Fruit fly (Drosophila melanogaster) whole organism, embryonic: ENCODE measurements around the gene CG4404.

Experiments used
- Asciz ChIP-seq: fragments of 200-800 bp; sonication (Bioruptor generic); optimal IDR thresholded peaks from 2 replicates; lab custom pipeline; 2017; ENCODE audit warnings: missing biosample characterization, mild to moderate bottlenecking, missing genetic modification characterization, missing genetic modification reagents
- Bdp1 ChIP-seq: fragments of 200-800 bp; sonication (Bioruptor generic); optimal IDR thresholded peaks from 3 replicates; lab custom pipeline; 2016; ENCODE audit warnings: missing biosample characterization, missing genetic modification characterization
- Blimp-1 ChIP-seq: fragments of 200-800 bp; sonication (Bioruptor generic); optimal IDR thresholded peaks from 3 replicates; lab custom pipeline; 2018; ENCODE audit warnings: missing biosample characterization, missing genetic modification characterization, mild to moderate bottlenecking, moderate library complexity, missing genetic modification reagents
- BtbVII ChIP-seq: fragments of 200-800 bp; sonication (Bioruptor generic); optimal IDR thresholded peaks from 3 replicates; lab custom pipeline; 2017; ENCODE audit warnings: missing biosample characterization, mild to moderate bottlenecking, missing genetic modification characterization
- CG10654 ChIP-seq: fragments of 200-800 bp; sonication (Bioruptor generic); optimal IDR thresholded peaks from 2 replicates; lab custom pipeline; 2016; ENCODE audit warnings: missing biosample characterization, missing genetic modification characterization
- CG11085 ChIP-seq: fragments of 200-800 bp; sonication (Bioruptor generic); IDR thresholded peaks from 2 replicates; pipeline ENCODE4 v1.3.6; 2022; ENCODE audit warnings: missing biosample characterization, missing genetic modification characterization
- CG12104 ChIP-seq: fragments of 200-800 bp; sonication (Bioruptor generic); optimal IDR thresholded peaks from 3 replicates; lab custom pipeline; 2016; ENCODE audit warnings: missing biosample characterization, missing genetic modification characterization
- CG12769 ChIP-seq: fragments of 200-800 bp; sonication (Bioruptor generic); optimal IDR thresholded peaks from 2 replicates; lab custom pipeline; 2019; ENCODE audit warnings: missing biosample characterization, mild to moderate bottlenecking, missing genetic modification characterization, moderate library complexity
- CG12942 ChIP-seq: fragments of 200-800 bp; sonication (Bioruptor generic); optimal IDR thresholded peaks from 3 replicates; lab custom pipeline; 2016; ENCODE audit warnings: missing biosample characterization, missing genetic modification characterization
- CG13296 ChIP-seq: fragments of 200-800 bp; sonication (Bioruptor generic); optimal IDR thresholded peaks from 3 replicates; lab custom pipeline; 2018; ENCODE audit warnings: missing biosample characterization, mild to moderate bottlenecking, missing genetic modification characterization
- CG13624 ChIP-seq: fragments of 200-800 bp; sonication (Bioruptor generic); optimal IDR thresholded peaks from 2 replicates; lab custom pipeline; 2016; ENCODE audit warnings: missing biosample characterization, missing genetic modification characterization
- CG14050 ChIP-seq: fragments of 200-800 bp; sonication (Bioruptor generic); IDR thresholded peaks from 3 replicates; pipeline ENCODE4 v1.3.6; 2022; ENCODE audit warnings: missing biosample characterization, missing genetic modification characterization
- CG33213 ChIP-seq: fragments of 200-800 bp; sonication (Bioruptor generic); optimal IDR thresholded peaks from 3 replicates; lab custom pipeline; 2016; ENCODE audit warnings: missing biosample characterization, missing genetic modification characterization
- CG3847 ChIP-seq: fragments of 200-800 bp; sonication (Bioruptor generic); IDR thresholded peaks from 2 replicates; pipeline ENCODE4 v1.3.6; 2022; ENCODE audit warnings: missing biosample characterization, missing genetic modification characterization
- CG4404 ChIP-seq: fragments of 200-800 bp; sonication (Bioruptor generic); IDR thresholded peaks from 2 replicates; pipeline ENCODE4 v1.3.6; 2022; ENCODE audit warnings: missing biosample characterization, missing genetic modification characterization
- CG4854 ChIP-seq: fragments of 200-800 bp; sonication (Bioruptor generic); optimal IDR thresholded peaks from 2 replicates; lab custom pipeline; 2016; ENCODE audit warnings: missing biosample characterization, missing genetic modification characterization, inconsistent platforms
- CG6654 ChIP-seq: fragments of 200-800 bp; sonication (Bioruptor generic); optimal IDR thresholded peaks from 2 replicates; lab custom pipeline; 2017; ENCODE audit warnings: missing biosample characterization, mild to moderate bottlenecking, missing genetic modification characterization
- CG6765 ChIP-seq: fragments of 200-800 bp; sonication (Bioruptor generic); optimal IDR thresholded peaks from 3 replicates; lab custom pipeline; 2017; ENCODE audit warnings: missing biosample characterization, mild to moderate bottlenecking, missing genetic modification characterization
- Dek ChIP-seq: fragments of 200-800 bp; sonication (Bioruptor generic); optimal IDR thresholded peaks from 3 replicates; lab custom pipeline; 2019; ENCODE audit warnings: missing biosample characterization, mild to moderate bottlenecking, missing genetic modification characterization, moderate library complexity
- Fer3 ChIP-seq: fragments of 200-800 bp; sonication (Bioruptor generic); optimal IDR thresholded peaks from 2 replicates; lab custom pipeline; 2018; ENCODE audit warnings: missing biosample characterization, mild to moderate bottlenecking, missing genetic modification characterization, moderate library complexity
- HLH54F ChIP-seq: fragments of 200-800 bp; sonication (Bioruptor generic); optimal IDR thresholded peaks from 3 replicates; lab custom pipeline; 2016; ENCODE audit warnings: missing biosample characterization, missing genetic modification characterization
- Hey ChIP-seq: fragments of 200-800 bp; sonication (Bioruptor generic); optimal IDR thresholded peaks from 3 replicates; lab custom pipeline; 2018; ENCODE audit warnings: missing biosample characterization, mild to moderate bottlenecking, missing genetic modification characterization
- Mad ChIP-seq: fragments of 200-800 bp; sonication (Bioruptor generic); optimal IDR thresholded peaks from 2 replicates; lab custom pipeline; 2016; ENCODE audit warnings: missing biosample characterization, missing genetic modification characterization
- Mrtf ChIP-seq: fragments of 200-800 bp; sonication (Bioruptor generic); IDR thresholded peaks from 3 replicates; pipeline ENCODE4 v1.3.6; 2022; ENCODE audit warnings: missing biosample characterization, missing genetic modification characterization
- TFAM ChIP-seq: fragments of 200-800 bp; sonication (Bioruptor generic); optimal IDR thresholded peaks from 2 replicates; lab custom pipeline; 2017; ENCODE audit warnings: missing biosample characterization, missing genetic modification characterization, inconsistent platforms
- ase ChIP-seq: fragments of 200-800 bp; sonication (Bioruptor generic); IDR thresholded peaks from 3 replicates; pipeline ENCODE4 v1.3.6; 2022; ENCODE audit warnings: missing biosample characterization, missing genetic modification characterization
- bowl ChIP-seq: fragments of 200-800 bp; sonication (Bioruptor generic); IDR thresholded peaks from 2 replicates; pipeline ENCODE4 v1.3.6; 2022; ENCODE audit warnings: missing biosample characterization, missing genetic modification characterization
- ci ChIP-seq: fragments of 200-800 bp; sonication (Bioruptor generic); IDR thresholded peaks from 3 replicates; pipeline ENCODE4 v1.3.6; 2022; ENCODE audit warnings: missing biosample characterization, missing genetic modification characterization
- corto ChIP-seq: fragments of 200-800 bp; sonication (Bioruptor generic); optimal IDR thresholded peaks from 2 replicates; lab custom pipeline; 2016; ENCODE audit warnings: missing biosample characterization, mild to moderate bottlenecking, missing genetic modification characterization, moderate library complexity
- dmrt11E ChIP-seq: fragments of 200-800 bp; sonication (Bioruptor generic); optimal IDR thresholded peaks from 3 replicates; lab custom pipeline; 2018; ENCODE audit warnings: missing biosample characterization, mild to moderate bottlenecking, missing genetic modification characterization, moderate library complexity
- en ChIP-seq: fragments of 200-800 bp; sonication (Bioruptor generic); optimal IDR thresholded peaks from 2 replicates; lab custom pipeline; 2016; ENCODE audit warnings: missing biosample characterization, missing genetic modification characterization
- ftz-f1 ChIP-seq: fragments of 200-800 bp; sonication (Bioruptor generic); optimal IDR thresholded peaks from 2 replicates; lab custom pipeline; 2016; ENCODE audit warnings: missing biosample characterization, missing genetic modification characterization
- gcm ChIP-seq: fragments of 200-800 bp; sonication (Bioruptor generic); optimal IDR thresholded peaks from 2 replicates; lab custom pipeline; 2019; ENCODE audit warnings: missing biosample characterization, mild to moderate bottlenecking, missing genetic modification characterization, moderate library complexity
- gsb ChIP-seq: fragments of 200-800 bp; sonication (Bioruptor generic); IDR thresholded peaks from 2 replicates; pipeline ENCODE4 v1.3.6; 2022; ENCODE audit warnings: missing biosample characterization, missing genetic modification characterization
- hbn ChIP-seq: fragments of 200-800 bp; sonication (Bioruptor generic); IDR thresholded peaks from 2 replicates; pipeline ENCODE4 v1.3.6; 2022; ENCODE audit warnings: missing biosample characterization, missing genetic modification characterization; ENCODE audit not compliant: partially characterized antibody
- ind ChIP-seq: fragments of 200-800 bp; sonication (Bioruptor generic); optimal IDR thresholded peaks from 3 replicates; lab custom pipeline; 2016; ENCODE audit warnings: missing biosample characterization, missing genetic modification characterization
- jigr1 ChIP-seq: fragments of 200-800 bp; sonication (Bioruptor generic); IDR thresholded peaks from 3 replicates; pipeline ENCODE4 v1.3.6; 2022; ENCODE audit warnings: missing biosample characterization, missing genetic modification characterization
- lbe ChIP-seq: fragments of 200-800 bp; sonication (Bioruptor generic); optimal IDR thresholded peaks from 2 replicates; lab custom pipeline; 2016; ENCODE audit warnings: missing biosample characterization, mild to moderate bottlenecking, missing genetic modification characterization
- onecut ChIP-seq: fragments of 200-800 bp; sonication (Bioruptor generic); IDR thresholded peaks from 2 replicates; pipeline ENCODE4 v1.3.6; 2022; ENCODE audit warnings: missing biosample characterization, missing genetic modification characterization
- pho ChIP-seq: fragments of 200-800 bp; sonication (Bioruptor generic); optimal IDR thresholded peaks from 2 replicates; lab custom pipeline; 2016; ENCODE audit warnings: missing biosample characterization, missing genetic modification characterization
- pita ChIP-seq: fragments of 200-800 bp; sonication (Bioruptor generic); optimal IDR thresholded peaks from 2 replicates; lab custom pipeline; 2017; ENCODE audit warnings: missing biosample characterization, mild to moderate bottlenecking, missing genetic modification characterization
- sc ChIP-seq, 3 experiments: fragments of >200 bp in 2 of 3; fragments of 200-800 bp in 1 of 3; sonication (Bioruptor generic) in 1 of 3; optimal IDR thresholded peaks; 2 replicates in 2 of 3; 3 replicates in 1 of 3; lab custom pipeline; 2017; ENCODE audit warnings: mild to moderate bottlenecking in 1 of 3, missing biosample characterization in 1 of 3, missing genetic modification characterization in 1 of 3, missing genetic modification reagents in 1 of 3
- scrt ChIP-seq: fragments of 200-800 bp; sonication (Bioruptor generic); optimal IDR thresholded peaks from 2 replicates; lab custom pipeline; 2018; ENCODE audit warnings: missing biosample characterization, mild to moderate bottlenecking, missing genetic modification characterization, moderate library complexity
- seq ChIP-seq: fragments of 200-800 bp; sonication (Bioruptor generic); IDR thresholded peaks from 2 replicates; pipeline ENCODE4 v1.3.6; 2022; ENCODE audit warnings: missing biosample characterization, missing genetic modification characterization
- ssp ChIP-seq: fragments of 200-800 bp; sonication (Bioruptor generic); IDR thresholded peaks from 2 replicates; pipeline ENCODE4 v1.3.6; 2022; ENCODE audit warnings: missing biosample characterization, missing genetic modification characterization
- toy ChIP-seq: fragments of 200-800 bp; sonication (Bioruptor generic); IDR thresholded peaks from 2 replicates; pipeline ENCODE4 v1.3.6; 2022; ENCODE audit warnings: missing biosample characterization, missing genetic modification characterization
- trem ChIP-seq: fragments of 200-800 bp; optimal IDR thresholded peaks from 3 replicates; lab custom pipeline; 2019; ENCODE audit warnings: missing biosample characterization, mild to moderate bottlenecking, missing genetic modification characterization, moderate library complexity
- unpg ChIP-seq: fragments of 200-800 bp; sonication (Bioruptor generic); optimal IDR thresholded peaks from 3 replicates; lab custom pipeline; 2018; ENCODE audit warnings: missing biosample characterization, mild to moderate bottlenecking, missing genetic modification characterization, moderate library complexity
- vvl ChIP-seq: fragments of 200-800 bp; sonication (Bioruptor generic); IDR thresholded peaks from 2 replicates; pipeline ENCODE4 v1.3.6; 2022; ENCODE audit warnings: missing biosample characterization, missing genetic modification characterization
- wek ChIP-seq: fragments of 200-800 bp; sonication (Bioruptor generic); optimal IDR thresholded peaks from 3 replicates; lab custom pipeline; 2018; ENCODE audit warnings: missing biosample characterization, mild to moderate bottlenecking, missing genetic modification characterization, moderate library complexity

The CG4404 gene

dm6 chrX:12937825-12938520 is 32.2 kb upstream of the CG4404 start (continued):
- no peak for TF ChIP-seq jigr1 (GFP tag; lab: Robert Waterston, UW)
- no peak for TF ChIP-seq ssp (GFP tag; lab: Robert Waterston, UW)
- no peak for TF ChIP-seq Hey (tag; lab: Kevin White, UChicago)
- no peak for TF ChIP-seq CG6765 (GFP tag; lab: Kevin White, UChicago)
- no peak for TF ChIP-seq CG14050 (GFP tag; lab: Robert Waterston, UW)
- no peak for TF ChIP-seq CG12942
- TF ChIP-seq Dek (tag; lab: Kevin White, UChicago), result peak; percentile 28
- peak; percentile 49 for TF ChIP-seq Fer3 (tag; lab: Kevin White, UChicago)
- TF ChIP-seq BtbVII (GFP tag; lab: Kevin White, UChicago), result no peak
- no peak for TF ChIP-seq ind (GFP tag; lab: Kevin White, UChicago)
- TF ChIP-seq ase (GFP tag; lab: Robert Waterston, UW), result no peak
- TF ChIP-seq CG33213, result no peak
- TF ChIP-seq CG10654 (GFP tag; lab: Kevin White, UChicago), result no peak
- peak; percentile 28 for TF ChIP-seq scrt (GFP tag; lab: Kevin White, UChicago)
- no peak for TF ChIP-seq Asciz (GFP tag; lab: Kevin White, UChicago)
- no peak for TF ChIP-seq wek (GFP tag; lab: Kevin White, UChicago)
- TF ChIP-seq corto (GFP tag; lab: Kevin White, UChicago), result no peak
- 0 out of 2 replicates have a peak, but pooled peaks have one; percentile 10 for TF ChIP-seq CG3847 (GFP tag; lab: Robert Waterston, UW)
- no peak for TF ChIP-seq gsb (GFP tag; lab: Robert Waterston, UW)
- TF ChIP-seq CG13296, result peak; percentile 23
- no peak for TF ChIP-seq CG4854 (GFP tag; lab: Kevin White, UChicago)
- no peak for TF ChIP-seq TFAM (GFP tag; lab: Kevin White, UChicago)
- TF ChIP-seq dmrt11E (tag; lab: Kevin White, UChicago), result peak; percentile 17
- no peak for TF ChIP-seq gcm
- no peak for TF ChIP-seq ci
- TF ChIP-seq Mrtf, result no peak
- no peak for TF ChIP-seq CG4404 (GFP tag; lab: Robert Waterston, UW)
- TF ChIP-seq trem, result no peak
- no peak for TF ChIP-seq onecut (GFP tag; lab: Robert Waterston, UW)
- no peak for TF ChIP-seq pita (GFP tag; lab: Kevin White, UChicago)
- TF ChIP-seq en (GFP tag; lab: Kevin White, UChicago), result no peak
- TF ChIP-seq sc (optimal IDR thresholded peaks at IDR 0.05; lab: Kevin White, UChicago), result no peak
- TF ChIP-seq sc (GFP tag; optimal IDR thresholded peaks at IDR 0.05; lab: Kevin White, UChicago), result no peak
- TF ChIP-seq CG12104, result no peak
- TF ChIP-seq CG6654 (GFP tag; lab: Kevin White, UChicago), result no peak
- TF ChIP-seq toy (GFP tag; lab: Robert Waterston, UW), result no peak
- no peak for TF ChIP-seq Mad (GFP tag; lab: Kevin White, UChicago)
- TF ChIP-seq pho (GFP tag; lab: Kevin White, UChicago), result no peak
- peak; percentile 80; the same call in 1 of the 2 replicates for TF ChIP-seq seq (GFP tag; lab: Robert Waterston, UW)
- TF ChIP-seq CG13624 (GFP tag; lab: Kevin White, UChicago), result no peak
- TF ChIP-seq vvl (GFP tag; lab: Robert Waterston, UW), result peak; percentile 31; the same call in 1 of the 2 replicates
- TF ChIP-seq Bdp1 (GFP tag; lab: Kevin White, UChicago), result no peak
- TF ChIP-seq CG12769 (tag; lab: Kevin White, UChicago), result no peak
- TF ChIP-seq unpg (GFP tag; lab: Kevin White, UChicago), result peak; percentile 44
- TF ChIP-seq CG11085 (GFP tag; lab: Robert Waterston, UW), result no peak
- no peak for TF ChIP-seq hbn (GFP tag; lab: Robert Waterston, UW)
- no peak for TF ChIP-seq ftz-f1 (GFP tag; lab: Kevin White, UChicago)
- TF ChIP-seq Blimp-1 (GFP tag; lab: Kevin White, UChicago), result peak; percentile 49
- TF ChIP-seq lbe (GFP tag; lab: Kevin White, UChicago), result no peak
- no peak for TF ChIP-seq bowl (GFP tag; lab: Robert Waterston, UW)
- no peak for TF ChIP-seq HLH54F (GFP tag; lab: Kevin White, UChicago)
